Fruit fly (Drosophila melanogaster): Measurements from ENCODE around the gene CG33093.

- TF ChIP-seq CG8478 (optimal IDR thresholded peaks at IDR 0.05), result no peak
- TF ChIP-seq usp (GFP tag; optimal IDR thresholded peaks at IDR 0.05), result no peak
- no peak for TF ChIP-seq psq (optimal IDR thresholded peaks at IDR 0.05)
- TF ChIP-seq pan (optimal IDR thresholded peaks at IDR 0.05), result no peak
- no peak for TF ChIP-seq EcR (GFP tag; optimal IDR thresholded peaks at IDR 0.05)
Measured at dm6 chr3R:22565732-22566131, 34.0 kb upstream of the CG33093 start.

Data from whole organism.